Worm (Caenorhabditis elegans) whole organism, L1 larva: ENCODE data around the gene fbxb-108.

ENCODE experiments used
- aly-2 ChIP-seq: fragments of 150-350 bp; optimal IDR thresholded peaks from 2 replicates; lab custom pipeline; 2014; ENCODE audit warnings: missing biosample characterization, missing genetic modification characterization
- swsn-7 ChIP-seq: sonication (generic microtip); optimal IDR thresholded peaks from 2 replicates; lab custom pipeline; 2016; ENCODE audit warnings: missing genetic modification characterization, missing compliant biosample characterization

- TF ChIP-seq aly-2 (tag; lab: Kevin White, UChicago) (no peak), swsn-7 (tag; lab: Kevin White, UChicago) (no peak)
These were observed 8.8 kb downstream of the fbxb-108 start, which contains the start of gene sdz-9 for ce11 chrII:2773534-2773933.
